Fruit fly (Drosophila melanogaster) whole organism: ENCODE results near the gene CG34376.

ENCODE experiments used
- CG8478 ChIP-seq: fragments of >200 bp; optimal IDR thresholded peaks from 2 replicates; lab custom pipeline; 2018; ENCODE audit warnings: inconsistent platforms
- EcR ChIP-seq, 2 experiments: fragments of >200 bp; optimal IDR thresholded peaks; 2 replicates each; lab custom pipeline; 2017; ENCODE audit warnings: missing biosample characterization in 2 of 2, missing genetic modification characterization in 2 of 2, missing genetic modification reagents in 2 of 2
- pan ChIP-seq: fragments of >200 bp; optimal IDR thresholded peaks from 2 replicates; lab custom pipeline; 2017
- psq ChIP-seq: fragments of >200 bp; optimal IDR thresholded peaks from 2 replicates; lab custom pipeline; 2017

DNA sequence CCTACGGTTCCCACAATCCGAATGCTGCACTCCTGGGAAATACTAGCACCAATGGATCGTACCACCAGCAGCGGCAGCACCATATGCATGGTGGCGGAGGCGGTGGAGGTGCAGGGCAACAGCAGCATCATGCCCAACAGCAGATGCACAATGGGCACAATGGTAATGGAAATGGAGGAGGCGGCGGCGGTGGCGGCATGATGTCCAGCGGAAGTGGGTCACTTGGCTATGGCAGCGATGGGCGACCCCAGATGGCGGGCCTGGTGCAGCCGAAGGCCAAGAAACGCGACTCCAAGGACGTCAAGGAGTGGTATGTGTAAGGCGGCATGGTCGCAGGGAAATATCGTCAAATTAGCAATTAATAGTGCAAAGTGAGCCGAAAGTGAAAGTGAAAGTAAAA, 35.6 kb downstream of the CG34376 start:
- no peak for TF ChIP-seq pan (lab: Kevin White, UChicago)
- no peak for TF ChIP-seq CG8478
- TF ChIP-seq psq (lab: Kevin White, UChicago) = no peak
- TF ChIP-seq EcR (GFP tag; optimal IDR thresholded peaks at IDR 0.05; lab: Kevin White, UChicago) = no peak
